Fruit fly (Drosophila melanogaster): ENCODE measurements around the gene CG6664.

Gene CG6664

dm6 chr3L:17004218-17004759, 11.7 kb downstream of the CG6664 start (continued):
- TF ChIP-seq sc (optimal IDR thresholded peaks at IDR 0.05) = no peak
- peak; percentile 57 for TF ChIP-seq sc (GFP tag; optimal IDR thresholded peaks at IDR 0.05)
- peak; percentile 31 for TF ChIP-seq CG17802 (tag; optimal IDR thresholded peaks at IDR 0.05)
- peak; percentile 78 for TF ChIP-seq Chrac-16 (GFP tag; optimal IDR thresholded peaks at IDR 0.05)
- peak; percentile 72 for TF ChIP-seq CG12071 (GFP tag; optimal IDR thresholded peaks at IDR 0.05)
- TF ChIP-seq CG8478 (optimal IDR thresholded peaks at IDR 0.05) = no peak
- TF ChIP-seq Awh (GFP tag; IDR thresholded peaks at IDR 0.05) = peak; percentile 63
- peak; percentile 54 for TF ChIP-seq CG2875 (GFP tag; optimal IDR thresholded peaks at IDR 0.05)
- TF ChIP-seq Neu2 (GFP tag; optimal IDR thresholded peaks at IDR 0.05; ENCODE audit: borderline replicate concordance) = peak; percentile 17
- TF ChIP-seq nerfin-1 (tag; optimal IDR thresholded peaks at IDR 0.05) = peak; percentile 50
- TF ChIP-seq CG13287 (GFP tag; IDR thresholded peaks at IDR 0.05; ENCODE audit: partially characterized antibody) = no peak
- TF ChIP-seq tap (tag; optimal IDR thresholded peaks at IDR 0.05) = peak; percentile 78
- TF ChIP-seq Lpt (GFP tag; optimal IDR thresholded peaks at IDR 0.05) = no peak
- TF ChIP-seq run (tag; optimal IDR thresholded peaks at IDR 0.05) = peak; percentile 81
- peak; percentile 90 for TF ChIP-seq CG12659 (GFP tag; optimal IDR thresholded peaks at IDR 0.05)
- TF ChIP-seq CG2116 (GFP tag; optimal IDR thresholded peaks at IDR 0.05) = peak; percentile 48
- TF ChIP-seq CG18011 (GFP tag; optimal IDR thresholded peaks at IDR 0.05) = peak; percentile 59
- peak; percentile 91 for TF ChIP-seq slbo (GFP tag; IDR thresholded peaks at IDR 0.05)
- peak; percentile 69 for TF ChIP-seq Mad (GFP tag; optimal IDR thresholded peaks at IDR 0.05)
- peak; percentile 59 for TF ChIP-seq sug (tag; optimal IDR thresholded peaks at IDR 0.05)
- TF ChIP-seq nom (GFP tag; optimal IDR thresholded peaks at IDR 0.05) = peak; percentile 89
- TF ChIP-seq CG14441 (GFP tag; IDR thresholded peaks at IDR 0.05) = peak; percentile 88
- no peak for TF ChIP-seq aop (GFP tag; IDR thresholded peaks at IDR 0.05)
- no peak for TF ChIP-seq prd (optimal IDR thresholded peaks at IDR 0.05)
- peak; percentile 90 for TF ChIP-seq prd (GFP tag; IDR thresholded peaks at IDR 0.05)
- TF ChIP-seq CG3065 (GFP tag; optimal IDR thresholded peaks at IDR 0.05) = peak; percentile 60
- peak; percentile 87 for TF ChIP-seq Rfx (GFP tag; IDR thresholded peaks at IDR 0.05)
- peak; percentile 73 for TF ChIP-seq CG10267 (tag; optimal IDR thresholded peaks at IDR 0.05)
- peak; percentile 39 for TF ChIP-seq CG10565 (GFP tag; optimal IDR thresholded peaks at IDR 0.05)
- TF ChIP-seq CG4360 (GFP tag; IDR thresholded peaks at IDR 0.05) = no peak
- TF ChIP-seq CG18599 (GFP tag; optimal IDR thresholded peaks at IDR 0.05) = peak; percentile 91
- no peak for TF ChIP-seq CG2129 (GFP tag; IDR thresholded peaks at IDR 0.05; ENCODE audit: partially characterized antibody)
- TF ChIP-seq CG10979 (tag; optimal IDR thresholded peaks at IDR 0.05) = peak; percentile 79
- TF ChIP-seq Abd-B (GFP tag; optimal IDR thresholded peaks at IDR 0.05) = peak; percentile 88
- peak; percentile 87 for TF ChIP-seq CG18262 (tag; optimal IDR thresholded peaks at IDR 0.05)
- peak; percentile 93 for TF ChIP-seq dmrt99B (tag; optimal IDR thresholded peaks at IDR 0.05)
- TF ChIP-seq NK7.1 (GFP tag; optimal IDR thresholded peaks at IDR 0.05) = peak; percentile 82
- peak; percentile 80 for TF ChIP-seq CG13775 (GFP tag; optimal IDR thresholded peaks at IDR 0.05)
- peak; percentile 64 for TF ChIP-seq CG6683 (GFP tag; optimal IDR thresholded peaks at IDR 0.05)
- TF ChIP-seq Sry-β (GFP tag; optimal IDR thresholded peaks at IDR 0.05) = no peak
- TF ChIP-seq cg (GFP tag; optimal IDR thresholded peaks at IDR 0.05) = no peak
- TF ChIP-seq repo (GFP tag; optimal IDR thresholded peaks at IDR 0.05) = peak; percentile 89
- peak; percentile 73 to 91 for TF ChIP-seq Pdp1 (GFP tag; optimal IDR thresholded peaks at IDR 0.05)
- peak; percentile 91 for TF ChIP-seq al (GFP tag; IDR thresholded peaks at IDR 0.05)
- peak; percentile 72 for TF ChIP-seq pb (GFP tag; optimal IDR thresholded peaks at IDR 0.05)
- TF ChIP-seq Hr39 (optimal IDR thresholded peaks at IDR 0.05) = no peak
- peak; percentile 76 for TF ChIP-seq Hr3 (GFP tag; optimal IDR thresholded peaks at IDR 0.05)
- no peak for TF ChIP-seq tll (GFP tag; optimal IDR thresholded peaks at IDR 0.05)
- peak; percentile 72 for TF ChIP-seq CG17359 (tag; optimal IDR thresholded peaks at IDR 0.05)
- TF ChIP-seq bowl (GFP tag; IDR thresholded peaks at IDR 0.05) = peak; percentile 55; the same call in 1 of the 2 replicates
